Fruit fly (Drosophila melanogaster): ENCODE measurements around the gene Rlip.
A peak's percentile ranks its signal among the peaks of the same experiment; 100 is the strongest.

The Rlip gene

DNA sequence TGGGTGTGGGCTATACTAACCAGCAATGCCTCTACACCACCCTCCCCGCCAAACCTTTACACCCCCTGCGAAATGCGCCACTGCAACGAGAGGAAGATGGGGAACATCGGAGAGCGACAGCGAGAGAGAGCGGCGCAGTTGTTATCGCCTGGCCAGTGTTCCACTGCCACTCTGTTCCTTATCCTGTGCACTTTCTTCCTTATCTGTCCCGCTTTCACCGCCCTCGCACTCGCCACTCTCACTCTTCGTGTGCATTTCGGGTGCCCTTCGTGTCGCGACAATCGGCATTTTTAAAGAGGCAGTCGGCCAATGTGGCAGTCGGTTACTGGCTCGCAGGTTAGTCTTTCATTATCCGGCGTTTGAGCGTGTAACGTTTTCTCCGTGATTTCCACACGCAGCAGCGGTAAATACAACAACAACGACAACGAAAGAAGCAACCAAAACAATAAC, 39.6 kb upstream of the Rlip start, which contains the start of gene Calx:
Calx (plus strand) TSS at position 338 of the 450 bp plus-strand sequence.
- no peak for TF ChIP-seq B-H2 (GFP tag; optimal IDR thresholded peaks at IDR 0.05)
- TF ChIP-seq corto (GFP tag; optimal IDR thresholded peaks at IDR 0.05): no peak
- peak; percentile 35; the same call in 1 of the 3 replicates for TF ChIP-seq zen2 (GFP tag; IDR thresholded peaks at IDR 0.05; ENCODE audit: partially characterized antibody)
- no peak for TF ChIP-seq CG12391 (tag; optimal IDR thresholded peaks at IDR 0.05)
- TF ChIP-seq HLH4C (GFP tag; IDR thresholded peaks at IDR 0.05; ENCODE audit: partially characterized antibody): no peak
- no peak for TF ChIP-seq ranshi (GFP tag; IDR thresholded peaks at IDR 0.05)
- no peak for TF ChIP-seq Myb (GFP tag; optimal IDR thresholded peaks at IDR 0.05)
- TF ChIP-seq NFAT (GFP tag; IDR thresholded peaks at IDR 0.05): no peak
- TF ChIP-seq trh (GFP tag; optimal IDR thresholded peaks at IDR 0.05): no peak
- no peak for TF ChIP-seq CG1647 (GFP tag; optimal IDR thresholded peaks at IDR 0.05)
- TF ChIP-seq hth (optimal IDR thresholded peaks at IDR 0.05): no peak
- TF ChIP-seq Fer1 (GFP tag; optimal IDR thresholded peaks at IDR 0.05): no peak
- no peak for TF ChIP-seq stwl (tag; optimal IDR thresholded peaks at IDR 0.05)
- TF ChIP-seq CG4707 (GFP tag; optimal IDR thresholded peaks at IDR 0.05): no peak
- no peak for TF ChIP-seq gce (GFP tag; IDR thresholded peaks at IDR 0.05)
- TF ChIP-seq CG3838 (GFP tag; optimal IDR thresholded peaks at IDR 0.05): no peak
- TF ChIP-seq CG7786 (GFP tag; optimal IDR thresholded peaks at IDR 0.05): no peak
- no peak for TF ChIP-seq YL-1 (GFP tag; optimal IDR thresholded peaks at IDR 0.05)
- no peak for TF ChIP-seq onecut (GFP tag; IDR thresholded peaks at IDR 0.05)
- peak; percentile 66 for TF ChIP-seq CG15479 (GFP tag; optimal IDR thresholded peaks at IDR 0.05)
- TF ChIP-seq CG34376 (GFP tag; optimal IDR thresholded peaks at IDR 0.05): peak; percentile 3
- TF ChIP-seq Lpt (GFP tag; optimal IDR thresholded peaks at IDR 0.05): no peak
- TF ChIP-seq mam (GFP tag; optimal IDR thresholded peaks at IDR 0.05): no peak
- no peak for TF ChIP-seq run (tag; optimal IDR thresholded peaks at IDR 0.05)
- TF ChIP-seq CG15601 (tag; optimal IDR thresholded peaks at IDR 0.05): no peak
- no peak for TF ChIP-seq br (optimal IDR thresholded peaks at IDR 0.05)
- no peak for TF ChIP-seq Fer2 (tag; optimal IDR thresholded peaks at IDR 0.05)
- TF ChIP-seq Nf-YB (GFP tag; optimal IDR thresholded peaks at IDR 0.05): peak; percentile 29
- no peak for TF ChIP-seq CG30431 (GFP tag; optimal IDR thresholded peaks at IDR 0.05)
- peak; percentile 49 to 51 for TF ChIP-seq Trl (optimal IDR thresholded peaks at IDR 0.05)
- no peak for TF ChIP-seq Trl (GFP tag; optimal IDR thresholded peaks at IDR 0.05)
- no peak for TF ChIP-seq toy (GFP tag; IDR thresholded peaks at IDR 0.05)
- TF ChIP-seq gsb (GFP tag; IDR thresholded peaks at IDR 0.05): no peak
- TF ChIP-seq Dbx (GFP tag; IDR thresholded peaks at IDR 0.05): 0 out of 3 replicates have a peak, but pooled peaks have one; percentile 16
- no peak for TF ChIP-seq kay (GFP tag; optimal IDR thresholded peaks at IDR 0.05)
- TF ChIP-seq Lhr (GFP tag; optimal IDR thresholded peaks at IDR 0.05): no peak
- no peak for TF ChIP-seq CG13624 (GFP tag; optimal IDR thresholded peaks at IDR 0.05)
- no peak for TF ChIP-seq dmrt11E (tag; optimal IDR thresholded peaks at IDR 0.05)
- no peak for TF ChIP-seq pb (GFP tag; optimal IDR thresholded peaks at IDR 0.05)
- TF ChIP-seq Antp (GFP tag; optimal IDR thresholded peaks at IDR 0.05): no peak
- TF ChIP-seq grn (GFP tag; optimal IDR thresholded peaks at IDR 0.05): peak; percentile 74
- no peak for TF ChIP-seq Meics (GFP tag; optimal IDR thresholded peaks at IDR 0.05)
- peak; percentile 16; the same call in 1 of the 2 replicates for TF ChIP-seq GATAe (GFP tag; conservative IDR thresholded peaks at IDR 0.05)
- no peak for TF ChIP-seq klu (GFP tag; IDR thresholded peaks at IDR 0.05)
- no peak for TF ChIP-seq MESR4 (GFP tag; optimal IDR thresholded peaks at IDR 0.05)
- TF ChIP-seq ci (GFP tag; IDR thresholded peaks at IDR 0.05): peak; percentile 14; the same call in 1 of the 3 replicates
- TF ChIP-seq CG7839 (tag; optimal IDR thresholded peaks at IDR 0.05): no peak
- TF ChIP-seq inv (GFP tag; IDR thresholded peaks at IDR 0.05; ENCODE audit: partially characterized antibody): no peak
- peak; percentile 6 for TF ChIP-seq CG12155 (GFP tag; optimal IDR thresholded peaks at IDR 0.05)
- no peak for TF ChIP-seq fd64A (GFP tag; optimal IDR thresholded peaks at IDR 0.05)
- no peak for TF ChIP-seq CG5180 (GFP tag; optimal IDR thresholded peaks at IDR 0.05)
- TF ChIP-seq az2 (GFP tag; optimal IDR thresholded peaks at IDR 0.05): no peak
- no peak for TF ChIP-seq Sin3A (optimal IDR thresholded peaks at IDR 0.05)
